Worm (Caenorhabditis elegans) whole organism, young adult: ENCODE measurements around the gene Y44A6D.1.

Source experiments
- B0035.1 ChIP-seq: sonication (generic microtip); optimal IDR thresholded peaks from 2 replicates; lab custom pipeline; 2016; ENCODE audit warnings: missing genetic modification characterization, mild to moderate bottlenecking, missing compliant biosample characterization, missing genotype, missing genetic modification reagents
- B0336.3 ChIP-seq: fragments of 200-800 bp; sonication (Bioruptor generic); IDR thresholded peaks from 2 replicates; pipeline ENCODE4 v1.3.6; 2022; ENCODE audit warnings: missing genetic modification characterization, missing compliant biosample characterization
- F37B4.10 ChIP-seq: fragments of 200-800 bp; sonication (Bioruptor generic); IDR thresholded peaks from 2 replicates; pipeline ENCODE4 v1.3.6; 2022; ENCODE audit warnings: missing genetic modification characterization, missing compliant biosample characterization
- F39B2.1 ChIP-seq: fragments of 200-800 bp; sonication (Bioruptor generic); IDR thresholded peaks from 2 replicates; pipeline ENCODE4 v1.3.6; 2022; ENCODE audit warnings: missing genetic modification reagents, missing genetic modification characterization, missing compliant biosample characterization
- F55B11.4 ChIP-seq: sonication (generic microtip); optimal IDR thresholded peaks from 2 replicates; lab custom pipeline; 2016; ENCODE audit warnings: missing compliant biosample characterization, missing genetic modification characterization, borderline replicate concordance; ENCODE audit not compliant: insufficient read depth
- Y53G8AR.9 ChIP-seq: fragments of 200-800 bp; sonication (Bioruptor generic); conservative IDR thresholded peaks from 2 replicates; pipeline ENCODE4 v1.3.6; 2022; ENCODE audit warnings: missing genetic modification reagents, missing genetic modification characterization, missing compliant biosample characterization
- Y56A3A.18 ChIP-seq: fragments of 200-800 bp; sonication (Bioruptor generic); IDR thresholded peaks from 2 replicates; pipeline ENCODE4 v1.3.6; 2022; ENCODE audit warnings: missing genetic modification reagents, missing genetic modification characterization, missing compliant biosample characterization
- ama-1 ChIP-seq, 3 experiments: fragments of 150-350 bp in 1 of 3; sonication (generic microtip) in 2 of 3; optimal IDR thresholded peaks; 2 replicates each; lab custom pipeline; 2014 to 2018; ENCODE audit warnings: missing biosample characterization in 2 of 3, missing genetic modification characterization in 2 of 3, missing genetic modification reagents in 2 of 3
- aptf-2 ChIP-seq: fragments of 200-800 bp; sonication (Bioruptor generic); conservative IDR thresholded peaks from 2 replicates; pipeline ENCODE4 v1.3.6; 2022; ENCODE audit warnings: missing genetic modification reagents, missing genetic modification characterization, missing compliant biosample characterization
- atf-7 ChIP-seq: sonication (generic microtip); optimal IDR thresholded peaks from 2 replicates; lab custom pipeline; 2017; ENCODE audit warnings: mild to moderate bottlenecking, missing genetic modification characterization, missing compliant biosample characterization
- attf-3 ChIP-seq: fragments of 200-800 bp; sonication (Bioruptor generic); conservative IDR thresholded peaks from 2 replicates; pipeline ENCODE4 v1.3.6; 2022; ENCODE audit warnings: missing genetic modification reagents, missing genetic modification characterization, missing compliant biosample characterization
- bed-1 ChIP-seq: fragments of 200-800 bp; sonication (Bioruptor generic); IDR thresholded peaks from 2 replicates; pipeline ENCODE4 v1.3.6; 2022; ENCODE audit warnings: missing genetic modification reagents, missing genetic modification characterization, missing compliant biosample characterization
- cebp-1 ChIP-seq, 2 experiments: fragments of 200-800 bp in 1 of 2; sonication (Bioruptor generic) in 1 of 2; sonication (generic microtip) in 1 of 2; IDR thresholded peaks in 1 of 2; optimal IDR thresholded peaks in 1 of 2; 2 replicates each; pipeline versions ENCODE4 v1.3.6 to Lab custom; 2017 to 2022; ENCODE audit warnings: missing compliant biosample characterization in 2 of 2, missing genetic modification characterization in 2 of 2, mild to moderate bottlenecking in 1 of 2, missing genetic modification reagents in 1 of 2, moderate library complexity in 1 of 2
- ceh-27 ChIP-seq: fragments of 200-800 bp; sonication (Bioruptor generic); optimal IDR thresholded peaks from 2 replicates; lab custom pipeline; 2018; ENCODE audit warnings: mild to moderate bottlenecking, missing genetic modification characterization, moderate library complexity, missing compliant biosample characterization
- dpff-1 ChIP-seq: sonication (generic microtip); optimal IDR thresholded peaks from 2 replicates; lab custom pipeline; 2017; ENCODE audit warnings: mild to moderate bottlenecking, missing genetic modification characterization, missing compliant biosample characterization
- ekl-4 ChIP-seq: fragments of 200-800 bp; sonication (Bioruptor generic); IDR thresholded peaks from 2 replicates; pipeline ENCODE4 v1.3.6; 2022; ENCODE audit warnings: missing genetic modification reagents, missing genetic modification characterization, missing compliant biosample characterization
- him-1 ChIP-seq: sonication (generic microtip); optimal IDR thresholded peaks from 2 replicates; lab custom pipeline; 2016; ENCODE audit warnings: missing genotype, missing genetic modification reagents, missing genetic modification characterization, missing compliant biosample characterization
- hlh-26 ChIP-seq: fragments of 200-800 bp; sonication (Bioruptor generic); conservative IDR thresholded peaks from 2 replicates; pipeline ENCODE4 v1.3.6; 2022; ENCODE audit warnings: missing genetic modification reagents, missing genetic modification characterization, missing compliant biosample characterization
- hmg-20 ChIP-seq: fragments of 200-800 bp; sonication (Bioruptor generic); IDR thresholded peaks from 2 replicates; pipeline ENCODE4 v1.3.6; 2022; ENCODE audit warnings: missing genetic modification reagents, missing genetic modification characterization, missing compliant biosample characterization
- let-607 ChIP-seq, 2 experiments: fragments of 200-800 bp in 1 of 2; sonication (Bioruptor generic) in 1 of 2; sonication (generic microtip) in 1 of 2; optimal IDR thresholded peaks; 2 replicates each; lab custom pipeline; 2016 to 2018; ENCODE audit warnings: mild to moderate bottlenecking in 2 of 2, missing compliant biosample characterization in 2 of 2, missing genetic modification characterization in 2 of 2, moderate library complexity in 2 of 2, missing genotype in 1 of 2
- lin-40 ChIP-seq: sonication (generic microtip); optimal IDR thresholded peaks from 2 replicates; lab custom pipeline; 2016; ENCODE audit warnings: missing genetic modification characterization, mild to moderate bottlenecking, missing compliant biosample characterization, missing genotype, missing genetic modification reagents
- madf-10 ChIP-seq: sonication (generic microtip); optimal IDR thresholded peaks from 2 replicates; lab custom pipeline; 2016; ENCODE audit warnings: mild to moderate bottlenecking, missing genetic modification characterization, missing compliant biosample characterization
- madf-3 ChIP-seq: fragments of 200-800 bp; sonication (Bioruptor generic); IDR thresholded peaks from 2 replicates; pipeline ENCODE4 v1.3.6; 2022; ENCODE audit warnings: missing genetic modification reagents, missing genetic modification characterization, missing compliant biosample characterization
- madf-8 ChIP-seq: fragments of 200-800 bp; sonication (Bioruptor generic); conservative IDR thresholded peaks from 2 replicates; pipeline ENCODE4 v1.3.6; 2022; ENCODE audit warnings: missing genetic modification reagents, missing genetic modification characterization, missing compliant biosample characterization
- mcd-1 ChIP-seq: fragments of 200-800 bp; sonication (Bioruptor generic); IDR thresholded peaks from 2 replicates; pipeline ENCODE4 v1.3.6; 2022; ENCODE audit warnings: missing genetic modification reagents, missing genetic modification characterization, missing compliant biosample characterization
- nfya-2 ChIP-seq: fragments of 200-800 bp; sonication (Bioruptor generic); IDR thresholded peaks from 2 replicates; pipeline ENCODE4 v1.3.6; 2022; ENCODE audit warnings: missing genetic modification reagents, missing genetic modification characterization, missing compliant biosample characterization
- nhr-120 ChIP-seq: fragments of 200-800 bp; sonication (Bioruptor generic); IDR thresholded peaks from 2 replicates; pipeline ENCODE4 v1.3.6; 2022; ENCODE audit warnings: missing genetic modification characterization, missing compliant biosample characterization
- nhr-179 ChIP-seq: sonication (generic microtip); optimal IDR thresholded peaks from 2 replicates; lab custom pipeline; 2016; ENCODE audit warnings: mild to moderate bottlenecking, missing genetic modification characterization, missing compliant biosample characterization
- nhr-27 ChIP-seq: fragments of 200-800 bp; sonication (Bioruptor generic); optimal IDR thresholded peaks from 2 replicates; lab custom pipeline; 2018; ENCODE audit warnings: mild to moderate bottlenecking, missing genetic modification characterization, moderate library complexity, missing compliant biosample characterization
- pha-4 ChIP-seq: fragments of 150-350 bp; sonication (generic microtip); optimal IDR thresholded peaks from 2 replicates; lab custom pipeline; 2014; ENCODE audit warnings: missing biosample characterization, missing genetic modification reagents, missing genetic modification characterization
- rec-8 ChIP-seq, 2 experiments: sonication (generic microtip); optimal IDR thresholded peaks; 2 replicates each; lab custom pipeline; 2016; ENCODE audit warnings: mild to moderate bottlenecking in 2 of 2, missing genetic modification characterization in 2 of 2, missing genetic modification reagents in 2 of 2, missing genotype in 2 of 2, missing biosample characterization in 1 of 2, missing compliant biosample characterization in 1 of 2, moderate library complexity in 1 of 2
- snpc-4 ChIP-seq, 5 experiments: fragments of 150-350 bp in 1 of 5; sonication (generic microtip) in 4 of 5; optimal IDR thresholded peaks; 2 replicates each; lab custom pipeline; 2014 to 2018; ENCODE audit warnings: missing genetic modification characterization in 5 of 5, missing biosample characterization in 3 of 5, antibody characterized with exemption in 2 of 5, mild to moderate bottlenecking in 2 of 5, missing compliant biosample characterization in 2 of 5, missing genotype in 2 of 5, moderate library complexity in 2 of 5, missing genetic modification reagents in 1 of 5
- somi-1 ChIP-seq: fragments of 200-800 bp; sonication (Bioruptor generic); optimal IDR thresholded peaks from 2 replicates; lab custom pipeline; 2018; ENCODE audit warnings: mild to moderate bottlenecking, missing genetic modification characterization, missing compliant biosample characterization
- tbx-9 ChIP-seq: sonication (generic microtip); optimal IDR thresholded peaks from 2 replicates; lab custom pipeline; 2016; ENCODE audit warnings: borderline replicate concordance, missing genetic modification characterization, inconsistent platforms, missing compliant biosample characterization
- ztf-3 ChIP-seq: fragments of 200-800 bp; sonication (Bioruptor generic); optimal IDR thresholded peaks from 2 replicates; lab custom pipeline; 2018; ENCODE audit warnings: mild to moderate bottlenecking, missing genetic modification characterization, missing compliant biosample characterization

Gene Y44A6D.1

DNA sequence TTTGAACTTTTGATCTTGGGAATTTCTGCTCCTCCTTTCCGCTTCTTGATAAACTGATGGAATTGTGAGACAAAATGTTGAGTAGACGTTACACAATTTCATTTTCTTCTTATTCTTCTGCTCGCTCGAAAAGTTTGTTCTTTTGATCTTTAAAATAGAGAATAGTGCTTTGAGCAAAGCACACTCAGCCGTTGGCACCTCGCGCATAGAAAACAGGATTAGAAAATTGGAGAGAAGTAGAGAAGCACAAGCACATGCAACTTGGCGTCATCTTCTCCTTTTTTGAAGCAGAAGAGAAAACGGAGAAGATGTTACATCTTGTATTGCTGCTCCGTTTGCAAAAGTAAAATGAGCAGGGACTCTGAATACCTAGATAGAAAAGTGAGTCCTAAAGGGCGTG, 7.6 kb downstream of the Y44A6D.1 start:
- TF ChIP-seq F39B2.1 (no peak), pha-4 (tag; lab: Kevin White, UChicago) (no peak), cebp-1 (GFP tag; IDR thresholded peaks at IDR 0.05; lab: Robert Waterston, UW) (no peak), cebp-1 (tag; optimal IDR thresholded peaks at IDR 0.05; lab: Kevin White, UChicago) (peak; percentile 22), let-607 (tag; optimal IDR thresholded peaks at IDR 0.05; lab: Kevin White, UChicago) (peak in 1 of 2 experiments; percentile 12), madf-10 (tag; lab: Kevin White, UChicago) (peak; percentile 96), madf-3 (no peak), bed-1 (GFP tag; lab: Robert Waterston, UW) (no peak), tbx-9 (no peak), hmg-20 (GFP tag; lab: Robert Waterston, UW) (no peak), nhr-179 (no peak), B0035.1 (tag; lab: Kevin White, UChicago) (no peak), somi-1 (GFP tag; lab: Kevin White, UChicago) (peak; percentile 5), nhr-120 (no peak), attf-3 (GFP tag; lab: Robert Waterston, UW) (no peak), ama-1 (optimal IDR thresholded peaks at IDR 0.05; lab: Kevin White, UChicago) (no peak), ama-1 (GFP tag; optimal IDR thresholded peaks at IDR 0.05; lab: Kevin White, UChicago) (peak in 1 of 2 experiments; percentile 61), lin-40 (peak; percentile 31), hlh-26 (GFP tag; lab: Robert Waterston, UW) (no peak), aptf-2 (GFP tag; lab: Robert Waterston, UW) (no peak), atf-7 (tag; lab: Kevin White, UChicago) (peak; percentile 25), ceh-27 (GFP tag; lab: Kevin White, UChicago) (peak; percentile 11), dpff-1 (no peak), madf-8 (GFP tag; lab: Robert Waterston, UW) (no peak)

ce11 chrV:20781346-20781952, 8.4 kb downstream of the Y44A6D.1 start:
- TF ChIP-seq him-1, result no peak
- no peak for TF ChIP-seq aptf-2 (GFP tag; lab: Robert Waterston, UW)

- TF ChIP-seq rec-8 (tag; optimal IDR thresholded peaks at IDR 0.05; lab: Kevin White, UChicago) (no peak), snpc-4 (GFP tag; optimal IDR thresholded peaks at IDR 0.05; lab: Kevin White, UChicago) (no peak), snpc-4 (tag; optimal IDR thresholded peaks at IDR 0.05; lab: Kevin White, UChicago) (no peak), Y56A3A.18 (GFP tag; lab: Robert Waterston, UW) (0 out of 2 replicates have a peak, but pooled peaks have one; percentile 2), F55B11.4 (tag; lab: Kevin White, UChicago) (no peak), madf-8 (GFP tag; lab: Robert Waterston, UW) (no peak), mcd-1 (no peak), ama-1 (optimal IDR thresholded peaks at IDR 0.05; lab: Kevin White, UChicago) (peak; percentile 59), ama-1 (GFP tag; optimal IDR thresholded peaks at IDR 0.05; lab: Kevin White, UChicago) (no peak), cebp-1 (GFP tag; IDR thresholded peaks at IDR 0.05; lab: Robert Waterston, UW) (no peak), cebp-1 (tag; optimal IDR thresholded peaks at IDR 0.05; lab: Kevin White, UChicago) (peak; percentile 10)
These were observed 9.4 kb downstream of the Y44A6D.1 start, which contains the start of gene hif-1 for ce11 chrV:20780400-20780799. Gene hif-1 (plus strand): TSS chrV:20780407.

DNA sequence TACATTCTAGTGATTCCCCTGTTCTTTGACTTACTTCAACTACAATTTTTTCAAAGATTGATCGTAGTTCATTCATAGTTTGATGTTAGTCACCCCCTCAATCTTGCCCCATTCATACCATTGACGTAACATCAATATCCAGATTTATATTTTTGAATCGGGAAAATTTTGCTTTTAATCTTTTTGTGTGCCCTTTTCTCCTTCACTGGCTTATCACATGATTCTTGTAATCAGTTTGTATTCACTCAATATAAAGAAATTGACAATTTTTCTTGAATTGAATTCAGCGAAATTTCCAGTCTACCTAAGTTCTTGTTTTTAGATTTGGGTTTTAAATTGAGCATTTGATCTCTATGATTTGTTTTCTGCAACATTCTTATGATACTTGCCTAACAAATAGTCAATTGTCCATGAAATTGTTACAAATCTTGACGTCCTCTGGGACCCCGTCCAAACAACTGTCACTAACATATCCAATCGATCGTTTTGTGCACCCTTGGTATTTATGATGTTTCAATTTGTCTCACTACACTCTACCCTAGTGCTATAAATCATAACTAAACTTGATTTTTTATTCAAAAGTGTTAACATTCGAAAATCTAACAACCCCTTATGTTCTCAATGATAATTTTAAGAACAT, 10.0 kb downstream of the Y44A6D.1 start:
- TF ChIP-seq ztf-3 (GFP tag; lab: Kevin White, UChicago) (no peak), B0336.3 (0 out of 2 replicates have a peak, but pooled peaks have one; percentile 20), nhr-27 (tag; lab: Kevin White, UChicago) (no peak), ekl-4 (GFP tag; lab: Robert Waterston, UW) (0 out of 2 replicates have a peak, but pooled peaks have one; percentile 18), Y53G8AR.9 (no peak), nfya-2 (no peak), F37B4.10 (no peak), madf-10 (tag; lab: Kevin White, UChicago) (peak; percentile 49), Y56A3A.18 (GFP tag; lab: Robert Waterston, UW) (0 out of 2 replicates have a peak, but pooled peaks have one; percentile 42)
- TF ChIP-seq, all 124 proteins: peak for 4
